Fruit fly (Drosophila melanogaster) whole organism: ENCODE measurements around the gene Cyp303a1.

Experiments
- CG8478 ChIP-seq: fragments of >200 bp; optimal IDR thresholded peaks from 2 replicates; lab custom pipeline; 2018; ENCODE audit warnings: inconsistent platforms
- Dll ChIP-seq: fragments of >200 bp; optimal IDR thresholded peaks from 2 replicates; lab custom pipeline; 2017
- EcR ChIP-seq, 2 experiments: fragments of >200 bp; optimal IDR thresholded peaks; 2 replicates each; lab custom pipeline; 2017; ENCODE audit warnings: missing biosample characterization in 2 of 2, missing genetic modification characterization in 2 of 2, missing genetic modification reagents in 2 of 2
- pan ChIP-seq: fragments of >200 bp; optimal IDR thresholded peaks from 2 replicates; lab custom pipeline; 2017
- psq ChIP-seq: fragments of >200 bp; optimal IDR thresholded peaks from 2 replicates; lab custom pipeline; 2017
- usp ChIP-seq: fragments of >200 bp; optimal IDR thresholded peaks from 2 replicates; lab custom pipeline; 2017; ENCODE audit warnings: missing biosample characterization, missing genetic modification characterization, mixed read lengths

DNA sequence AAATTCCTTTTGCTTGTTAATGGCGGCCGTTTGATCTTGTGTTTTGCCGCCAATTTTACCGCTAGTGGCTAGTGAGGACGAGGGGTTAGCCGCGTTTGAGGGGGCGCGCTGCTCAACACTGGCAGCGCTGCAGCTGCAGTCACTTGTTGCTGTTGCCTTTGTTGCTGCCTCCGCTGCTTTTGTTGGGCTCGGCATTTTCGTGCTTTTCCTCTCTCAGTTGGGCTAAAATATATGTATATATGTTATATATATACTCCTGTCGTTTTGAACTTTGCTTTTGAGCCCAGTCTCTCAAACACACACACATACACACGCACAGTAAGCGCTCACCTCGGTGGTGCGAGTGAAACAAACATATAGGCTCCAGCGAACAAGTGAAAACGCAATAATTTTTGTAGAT is 30.9 kb downstream of the Cyp303a1 start:
- TF ChIP-seq CG8478 (lab: Kevin White, UChicago) (no peak), psq (lab: Kevin White, UChicago) (no peak), pan (lab: Kevin White, UChicago) (no peak), Dll (lab: Kevin White, UChicago) (no peak), usp (GFP tag; lab: Kevin White, UChicago) (no peak), EcR (GFP tag; optimal IDR thresholded peaks at IDR 0.05; lab: Kevin White, UChicago) (no peak)
